Fruit fly (Drosophila melanogaster) whole organism, prepupa: Measurements from ENCODE around the gene Jwa.

ENCODE experiments used
- Blimp-1 ChIP-seq: fragments of 200-800 bp; sonication (Bioruptor generic); optimal IDR thresholded peaks from 3 replicates; lab custom pipeline; 2017; ENCODE audit warnings: missing biosample characterization, missing genetic modification characterization, mild to moderate bottlenecking, moderate library complexity, missing genetic modification reagents
- CG10669 ChIP-seq: fragments of 200-800 bp; sonication (Bioruptor generic); optimal IDR thresholded peaks from 3 replicates; lab custom pipeline; 2018; ENCODE audit warnings: missing biosample characterization, mild to moderate bottlenecking, missing genetic modification characterization, moderate library complexity
- CG11294 ChIP-seq: fragments of 200-800 bp; sonication (Bioruptor generic); IDR thresholded peaks from 2 replicates; pipeline ENCODE4 v1.3.6; 2022; ENCODE audit warnings: missing biosample characterization, missing genetic modification characterization
- CG11762 ChIP-seq: fragments of 200-800 bp; sonication (Bioruptor generic); optimal IDR thresholded peaks from 3 replicates; lab custom pipeline; 2016; ENCODE audit warnings: missing biosample characterization, missing genetic modification characterization; ENCODE audit not compliant: insufficient read depth
- CG15336 ChIP-seq: fragments of 200-800 bp; sonication (Bioruptor generic); IDR thresholded peaks from 2 replicates; pipeline ENCODE4 v1.3.6; 2022; ENCODE audit warnings: missing biosample characterization, missing genetic modification characterization
- CG1621 ChIP-seq: fragments of 200-800 bp; sonication (Bioruptor generic); optimal IDR thresholded peaks from 3 replicates; lab custom pipeline; 2018; ENCODE audit warnings: missing biosample characterization, mild to moderate bottlenecking, missing genetic modification characterization
- CG16779 ChIP-seq: fragments of 200-800 bp; sonication (Bioruptor generic); optimal IDR thresholded peaks from 3 replicates; lab custom pipeline; 2017; ENCODE audit warnings: missing biosample characterization, mild to moderate bottlenecking, missing genetic modification characterization
- CG31627 ChIP-seq: fragments of 200-800 bp; sonication (Bioruptor generic); optimal IDR thresholded peaks from 3 replicates; lab custom pipeline; 2016; ENCODE audit warnings: missing biosample characterization, missing genetic modification characterization
- CG32006 ChIP-seq: fragments of 200-800 bp; sonication (Bioruptor generic); optimal IDR thresholded peaks from 3 replicates; lab custom pipeline; 2017; ENCODE audit warnings: missing biosample characterization, mild to moderate bottlenecking, missing genetic modification characterization
- CG34406 ChIP-seq: fragments of 200-800 bp; sonication (Bioruptor generic); optimal IDR thresholded peaks from 3 replicates; lab custom pipeline; 2016; ENCODE audit warnings: missing biosample characterization, missing genetic modification characterization
- CG3919 ChIP-seq: fragments of 200-800 bp; sonication (Bioruptor generic); optimal IDR thresholded peaks from 3 replicates; lab custom pipeline; 2016; ENCODE audit warnings: missing biosample characterization, missing genetic modification characterization
- CG6163 ChIP-seq: fragments of 200-800 bp; sonication (Bioruptor generic); IDR thresholded peaks from 3 replicates; pipeline ENCODE4 v1.3.6; 2022; ENCODE audit warnings: missing biosample characterization, missing genetic modification characterization
- CG6276 ChIP-seq: fragments of 200-800 bp; sonication (Bioruptor generic); optimal IDR thresholded peaks from 2 replicates; lab custom pipeline; 2017; ENCODE audit warnings: missing biosample characterization, mild to moderate bottlenecking, missing genetic modification characterization
- CG6792 ChIP-seq: fragments of 200-800 bp; sonication (Bioruptor generic); optimal IDR thresholded peaks from 3 replicates; lab custom pipeline; 2016; ENCODE audit warnings: missing biosample characterization, missing genetic modification characterization
- CG6808 ChIP-seq: fragments of 200-800 bp; sonication (Bioruptor generic); optimal IDR thresholded peaks from 3 replicates; lab custom pipeline; 2017; ENCODE audit warnings: missing biosample characterization, missing genetic modification characterization, mild to moderate bottlenecking, moderate library complexity, missing genetic modification reagents
- CG6854 ChIP-seq: fragments of 200-800 bp; sonication (Bioruptor generic); optimal IDR thresholded peaks from 2 replicates; lab custom pipeline; 2017; ENCODE audit warnings: missing biosample characterization, mild to moderate bottlenecking, missing genetic modification characterization
- CG7368 ChIP-seq: fragments of 200-800 bp; sonication (Bioruptor generic); optimal IDR thresholded peaks from 3 replicates; lab custom pipeline; 2016; ENCODE audit warnings: missing biosample characterization, missing genetic modification characterization
- CG8119 ChIP-seq: fragments of 200-800 bp; sonication (Bioruptor generic); IDR thresholded peaks from 3 replicates; pipeline ENCODE4 v1.3.6; 2022; ENCODE audit warnings: missing biosample characterization, missing genetic modification characterization
- CG8319 ChIP-seq: fragments of 200-800 bp; sonication (Bioruptor generic); optimal IDR thresholded peaks from 3 replicates; lab custom pipeline; 2016; ENCODE audit warnings: missing biosample characterization, missing genetic modification characterization
- CG8632 ChIP-seq: fragments of 200-800 bp; sonication (Bioruptor generic); optimal IDR thresholded peaks from 3 replicates; lab custom pipeline; 2016; ENCODE audit warnings: missing biosample characterization, missing genetic modification characterization
- CG9139 ChIP-seq: fragments of 200-800 bp; sonication (Bioruptor generic); optimal IDR thresholded peaks from 3 replicates; lab custom pipeline; 2017; ENCODE audit warnings: missing biosample characterization, mild to moderate bottlenecking, missing genetic modification characterization
- Eip75B ChIP-seq: fragments of 200-800 bp; sonication (Bioruptor generic); optimal IDR thresholded peaks from 3 replicates; lab custom pipeline; 2016; ENCODE audit warnings: missing biosample characterization, missing genetic modification characterization
- Eip78C ChIP-seq: fragments of 200-800 bp; sonication (Bioruptor generic); peaks from one replicate; lab custom pipeline; 2016; ENCODE audit warnings: missing biosample characterization, missing genetic modification characterization
- Eip93F ChIP-seq: fragments of 200-800 bp; sonication (Bioruptor generic); optimal IDR thresholded peaks from 2 replicates; lab custom pipeline; 2016; ENCODE audit warnings: missing biosample characterization, mild to moderate bottlenecking, missing genetic modification characterization
- Ets21C ChIP-seq: fragments of 200-800 bp; sonication (Bioruptor generic); optimal IDR thresholded peaks from 3 replicates; lab custom pipeline; 2016; ENCODE audit warnings: missing biosample characterization, missing genetic modification characterization
- Ets96B ChIP-seq: fragments of 200-800 bp; optimal IDR thresholded peaks from 2 replicates; lab custom pipeline; 2019; ENCODE audit warnings: missing biosample characterization, mild to moderate bottlenecking, missing genetic modification characterization, moderate library complexity
- Gug ChIP-seq: fragments of 200-800 bp; sonication (Bioruptor generic); IDR thresholded peaks from 2 replicates; pipeline ENCODE4 v1.3.6; 2022; ENCODE audit warnings: missing biosample characterization, missing genetic modification characterization
- Hr38 ChIP-seq: sonication (Bioruptor generic); optimal IDR thresholded peaks from 2 replicates; lab custom pipeline; 2016; ENCODE audit warnings: missing biosample characterization, missing genetic modification characterization
- OdsH ChIP-seq: fragments of 200-800 bp; sonication (Bioruptor generic); optimal IDR thresholded peaks from 3 replicates; lab custom pipeline; 2016; ENCODE audit warnings: missing biosample characterization, missing genetic modification characterization
- Smox ChIP-seq: fragments of 200-800 bp; sonication (Bioruptor generic); optimal IDR thresholded peaks from 3 replicates; lab custom pipeline; 2016; ENCODE audit warnings: missing biosample characterization, missing genetic modification characterization
- Sox102F ChIP-seq: fragments of 200-800 bp; sonication (Bioruptor generic); optimal IDR thresholded peaks from 2 replicates; lab custom pipeline; 2016; ENCODE audit warnings: missing biosample characterization, mild to moderate bottlenecking, missing genetic modification characterization
- Sox15 ChIP-seq: fragments of 200-800 bp; sonication (Bioruptor generic); optimal IDR thresholded peaks from 3 replicates; lab custom pipeline; 2016; ENCODE audit warnings: missing biosample characterization, missing genetic modification characterization
- achi ChIP-seq: fragments of 200-800 bp; sonication (Bioruptor generic); optimal IDR thresholded peaks from 3 replicates; lab custom pipeline; 2016; ENCODE audit warnings: missing biosample characterization, missing genetic modification characterization
- acj6 ChIP-seq: fragments of 200-800 bp; sonication (Bioruptor generic); optimal IDR thresholded peaks from 3 replicates; lab custom pipeline; 2016; ENCODE audit warnings: missing biosample characterization, missing genetic modification characterization
- cyc ChIP-seq: fragments of 200-800 bp; sonication (Bioruptor generic); optimal IDR thresholded peaks from 3 replicates; lab custom pipeline; 2016; ENCODE audit warnings: missing biosample characterization, missing genetic modification characterization
- dac ChIP-seq: fragments of 200-800 bp; sonication (Bioruptor generic); optimal IDR thresholded peaks from 2 replicates; lab custom pipeline; 2017; ENCODE audit warnings: missing biosample characterization, mild to moderate bottlenecking, missing genetic modification characterization
- dsx ChIP-seq: fragments of 200-800 bp; optimal IDR thresholded peaks from 3 replicates; lab custom pipeline; 2019; ENCODE audit warnings: missing biosample characterization, mild to moderate bottlenecking, missing genetic modification characterization, moderate library complexity; ENCODE audit not compliant: poor library complexity, severe bottlenecking
- eg ChIP-seq: fragments of 200-800 bp; sonication (Bioruptor generic); IDR thresholded peaks from 3 replicates; pipeline ENCODE4 v1.3.6; 2022; ENCODE audit warnings: missing biosample characterization, missing genetic modification characterization
- esn ChIP-seq: fragments of 200-800 bp; sonication (Bioruptor generic); optimal IDR thresholded peaks from 2 replicates; lab custom pipeline; 2016; ENCODE audit warnings: missing biosample characterization, mild to moderate bottlenecking, missing genetic modification characterization, moderate library complexity
- fd85E ChIP-seq: fragments of 200-800 bp; sonication (Bioruptor generic); optimal IDR thresholded peaks from 3 replicates; lab custom pipeline; 2016; ENCODE audit warnings: missing biosample characterization, missing genetic modification characterization
- fkh ChIP-seq: fragments of 200-800 bp; sonication (Bioruptor generic); optimal IDR thresholded peaks from 3 replicates; lab custom pipeline; 2017; ENCODE audit warnings: missing biosample characterization, mild to moderate bottlenecking, missing genetic modification characterization, moderate library complexity
- lz ChIP-seq: fragments of 200-800 bp; sonication (Bioruptor generic); optimal IDR thresholded peaks from 3 replicates; lab custom pipeline; 2016; ENCODE audit warnings: missing biosample characterization, missing genetic modification characterization
- net ChIP-seq: fragments of 200-800 bp; sonication (Bioruptor generic); optimal IDR thresholded peaks from 3 replicates; lab custom pipeline; 2016; ENCODE audit warnings: missing biosample characterization, missing genetic modification characterization
- salr ChIP-seq, 2 experiments: fragments of 200-800 bp; sonication (Bioruptor generic); optimal IDR thresholded peaks; 3 replicates each; lab custom pipeline; 2016 to 2018; ENCODE audit warnings: missing biosample characterization in 2 of 2, missing genetic modification characterization in 2 of 2, mild to moderate bottlenecking in 1 of 2
- ss ChIP-seq, 2 experiments: fragments of 200-800 bp; sonication (Bioruptor generic); optimal IDR thresholded peaks; 2 replicates in 1 of 2; 3 replicates in 1 of 2; lab custom pipeline; 2017 to 2018; ENCODE audit warnings: mild to moderate bottlenecking in 2 of 2, missing biosample characterization in 2 of 2, missing genetic modification characterization in 2 of 2, moderate library complexity in 1 of 2
- svp ChIP-seq: fragments of 200-800 bp; sonication (Bioruptor generic); peaks from one replicate; lab custom pipeline; 2016; ENCODE audit warnings: missing biosample characterization, missing genetic modification characterization
- topi ChIP-seq: fragments of 200-800 bp; sonication (Bioruptor generic); optimal IDR thresholded peaks from 3 replicates; lab custom pipeline; 2016; ENCODE audit warnings: missing biosample characterization, missing genetic modification characterization
- vri ChIP-seq: fragments of 200-800 bp; sonication (Bioruptor generic); optimal IDR thresholded peaks from 3 replicates; lab custom pipeline; 2016; ENCODE audit warnings: missing biosample characterization, mild to moderate bottlenecking, missing genetic modification characterization

Jwa gene

DNA sequence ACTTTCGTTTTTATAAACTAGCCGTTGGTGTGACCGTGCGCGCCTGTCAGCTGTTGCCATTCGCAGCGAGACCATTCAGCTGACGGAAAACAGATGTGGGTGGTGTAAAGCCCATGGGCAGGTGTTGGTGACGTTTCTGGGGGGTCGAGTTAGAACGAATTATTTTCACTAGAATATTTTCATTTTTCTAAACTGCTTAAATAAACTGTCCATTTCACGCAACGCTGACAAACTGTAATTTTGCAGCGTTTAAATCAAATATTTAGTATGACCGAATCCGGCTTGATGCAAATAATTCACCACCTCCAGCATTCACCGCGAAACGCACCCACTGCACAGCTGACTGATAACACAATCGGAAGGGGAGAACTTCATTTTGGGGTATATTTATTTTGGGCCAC, 10.1 kb downstream of the Jwa start, which contains the start of the genes CG10383 and CG10338 (continued):
- TF ChIP-seq net, result peak; percentile 83
- TF ChIP-seq topi, result peak; percentile 88
- peak; percentile 77 for TF ChIP-seq CG8632 (GFP tag; lab: Kevin White, UChicago)
- TF ChIP-seq Eip93F (GFP tag; lab: Kevin White, UChicago), result peak; percentile 89
- peak; percentile 89 for TF ChIP-seq OdsH (GFP tag; lab: Kevin White, UChicago)
- TF ChIP-seq CG8119 (GFP tag; lab: Robert Waterston, UW), result peak; percentile 69; the same call in 2 of the 3 replicates
- TF ChIP-seq CG11294 (GFP tag; lab: Robert Waterston, UW), result peak; percentile 87
- peak; percentile 86 for TF ChIP-seq Gug
- TF ChIP-seq vri, result peak; percentile 75
- TF ChIP-seq achi, result peak; percentile 89
- TF ChIP-seq CG16779, result peak; percentile 47
- peak; percentile 90 for TF ChIP-seq Smox (GFP tag; lab: Kevin White, UChicago)
- peak; percentile 93 for TF ChIP-seq svp
- peak; percentile 37 for TF ChIP-seq dsx (GFP tag; lab: Kevin White, UChicago)
- no peak for TF ChIP-seq CG6808 (GFP tag; lab: Kevin White, UChicago)
- TF ChIP-seq Sox102F (GFP tag; lab: Kevin White, UChicago), result peak; percentile 85
- TF ChIP-seq CG10669 (GFP tag; lab: Kevin White, UChicago), result peak; percentile 64
- peak; percentile 74 for TF ChIP-seq Hr38 (GFP tag; lab: Kevin White, UChicago)
- peak; percentile 86 for TF ChIP-seq Eip75B (GFP tag; lab: Kevin White, UChicago)
- peak; percentile 93 for TF ChIP-seq CG31627 (GFP tag; lab: Kevin White, UChicago)
- TF ChIP-seq Blimp-1 (GFP tag; lab: Kevin White, UChicago), result peak; percentile 96

DNA sequence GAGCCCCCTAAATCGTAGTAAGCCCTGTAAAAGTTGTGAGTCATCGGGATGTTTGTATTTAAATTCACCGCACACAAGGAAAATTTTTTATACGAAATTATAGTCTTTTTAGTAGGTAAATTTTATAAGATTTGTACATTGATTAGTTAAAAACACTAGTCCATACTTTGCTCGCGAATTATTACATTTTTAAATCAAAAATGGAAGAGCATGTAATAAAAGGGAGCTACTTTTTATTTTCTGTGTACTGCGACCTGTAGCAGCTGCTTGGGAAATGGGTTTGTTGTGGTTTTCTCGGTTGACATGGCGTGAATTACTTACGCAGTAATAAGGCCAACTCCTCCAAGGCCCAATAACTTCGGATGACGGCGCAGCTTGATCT, 10.8 kb downstream of the Jwa start:
- TF ChIP-seq Eip78C (GFP tag; lab: Kevin White, UChicago) (peak; percentile 83), fd85E (GFP tag; lab: Kevin White, UChicago) (no peak), CG31627 (GFP tag; lab: Kevin White, UChicago) (peak; percentile 39), CG8319 (GFP tag; lab: Kevin White, UChicago) (no peak), CG34406 (GFP tag; lab: Kevin White, UChicago) (peak; percentile 35), CG15336 (GFP tag; lab: Robert Waterston, UW) (peak; percentile 59), OdsH (GFP tag; lab: Kevin White, UChicago) (peak; percentile 66), Sox102F (GFP tag; lab: Kevin White, UChicago) (peak; percentile 5), cyc (GFP tag; lab: Kevin White, UChicago) (peak; percentile 29), CG3919 (GFP tag; lab: Kevin White, UChicago) (peak; percentile 43), Gug (0 out of 2 replicates have a peak, but pooled peaks have one; percentile 26), acj6 (GFP tag; lab: Kevin White, UChicago) (peak; percentile 73), CG6808 (GFP tag; lab: Kevin White, UChicago) (no peak), esn (GFP tag; lab: Kevin White, UChicago) (peak; percentile 54), CG6854 (GFP tag; lab: Kevin White, UChicago) (no peak), Ets21C (GFP tag; lab: Kevin White, UChicago) (no peak), salr (GFP tag; optimal IDR thresholded peaks at IDR 0.05; lab: Kevin White, UChicago) (peak in 1 of 2 experiments; percentile 28), dac (GFP tag; lab: Kevin White, UChicago) (no peak), CG6163 (GFP tag; lab: Robert Waterston, UW) (peak; percentile 84), CG6276 (GFP tag; lab: Kevin White, UChicago) (no peak), CG10669 (GFP tag; lab: Kevin White, UChicago) (peak; percentile 27), CG1621 (tag; lab: Kevin White, UChicago) (no peak), CG32006 (GFP tag; lab: Kevin White, UChicago) (peak; percentile 66), Ets96B (peak; percentile 58), net (peak; percentile 43), Blimp-1 (GFP tag; lab: Kevin White, UChicago) (no peak), CG9139 (GFP tag; lab: Kevin White, UChicago) (no peak), ss (GFP tag; optimal IDR thresholded peaks at IDR 0.05; lab: Kevin White, UChicago) (no peak), eg (GFP tag; lab: Robert Waterston, UW) (peak; percentile 64; the same call in 2 of the 3 replicates), CG7368 (GFP tag; lab: Kevin White, UChicago) (no peak), Sox15 (GFP tag; lab: Kevin White, UChicago) (no peak), CG11762 (GFP tag; lab: Kevin White, UChicago) (peak; percentile 9), lz (GFP tag; lab: Kevin White, UChicago) (peak; percentile 46), CG6792 (GFP tag; lab: Kevin White, UChicago) (peak; percentile 56), vri (no peak), achi (peak; percentile 48), CG11294 (GFP tag; lab: Robert Waterston, UW) (no peak), Eip93F (GFP tag; lab: Kevin White, UChicago) (no peak), CG16779 (no peak), fkh (GFP tag; lab: Kevin White, UChicago) (no peak)
